Worm (Caenorhabditis elegans) whole organism, midembryonic: ENCODE data around the gene mct-6.

Experiments used
- T22C8.4 ChIP-seq: fragments of 200-800 bp; sonication (Bioruptor generic); IDR thresholded peaks from 2 replicates; pipeline ENCODE4 v1.3.6; 2022; ENCODE audit warnings: missing genetic modification characterization, missing compliant biosample characterization
- cog-1 ChIP-seq: sonication (generic microtip); optimal IDR thresholded peaks from 2 replicates; lab custom pipeline; 2016; ENCODE audit warnings: missing genetic modification characterization, missing compliant biosample characterization
- flt-1 ChIP-seq: fragments of 200-800 bp; sonication (Bioruptor generic); IDR thresholded peaks from 2 replicates; pipeline ENCODE4 v1.3.6; 2022; ENCODE audit warnings: missing genetic modification characterization, missing compliant biosample characterization
- klf-2 ChIP-seq: fragments of 200-800 bp; sonication (Bioruptor generic); conservative IDR thresholded peaks from 2 replicates; pipeline ENCODE4 v1.3.6; 2022; ENCODE audit warnings: missing genetic modification reagents, missing genetic modification characterization, missing compliant biosample characterization
- med-1 ChIP-seq: sonication (generic microtip); optimal IDR thresholded peaks from 2 replicates; lab custom pipeline; 2017; ENCODE audit warnings: missing genetic modification characterization, mild to moderate bottlenecking, missing compliant biosample characterization, antibody characterized with exemption, missing genetic modification reagents; ENCODE audit not compliant: insufficient read depth
- ref-1 ChIP-seq: fragments of 200-800 bp; sonication (Bioruptor generic); conservative IDR thresholded peaks from 2 replicates; pipeline ENCODE4 v1.3.6; 2022; ENCODE audit warnings: missing genetic modification reagents, missing genetic modification characterization, missing compliant biosample characterization
- tab-1 ChIP-seq: fragments of 200-800 bp; sonication (Bioruptor generic); IDR thresholded peaks from 2 replicates; pipeline ENCODE4 v1.3.6; 2022; ENCODE audit warnings: missing genetic modification characterization, missing compliant biosample characterization
- ztf-23 ChIP-seq: fragments of 200-800 bp; sonication (Bioruptor generic); IDR thresholded peaks from 2 replicates; pipeline ENCODE4 v1.3.6; 2022; ENCODE audit warnings: missing genetic modification reagents, missing genetic modification characterization, missing compliant biosample characterization
- ztf-29 ChIP-seq: fragments of 200-800 bp; sonication (Bioruptor generic); IDR thresholded peaks from 2 replicates; pipeline ENCODE4 v1.3.6; 2022; ENCODE audit warnings: missing genetic modification reagents, missing genetic modification characterization, missing compliant biosample characterization

Gene mct-6

ce11 chrX:16744940-16745339 lies 25.4 kb downstream of the mct-6 start, which contains the start of gene C10E2.2:
Gene C10E2.2 (plus strand): TSS chrX:16745240.
- no peak for TF ChIP-seq cog-1

ce11 chrX:16737478-16737877 lies 32.8 kb downstream of the mct-6 start:
- TF ChIP-seq klf-2 (GFP tag; lab: Robert Waterston, UW) = no peak

ce11 chrX:16734970-16735369 lies 35.3 kb downstream of the mct-6 start:
- TF ChIP-seq T22C8.4 (GFP tag; lab: Robert Waterston, UW) (no peak), cog-1 (no peak), ztf-23 (GFP tag; lab: Robert Waterston, UW) (no peak), med-1 (GFP tag; lab: Kevin White, UChicago) (no peak), ref-1 (GFP tag; lab: Robert Waterston, UW) (no peak), tab-1 (GFP tag; lab: Robert Waterston, UW) (no peak), klf-2 (GFP tag; lab: Robert Waterston, UW) (no peak), flt-1 (no peak), ztf-29 (no peak)

ce11 chrX:16733411-16733810 lies 36.9 kb downstream of the mct-6 start:
- no peak for TF ChIP-seq tab-1 (GFP tag; lab: Robert Waterston, UW)
- no peak for TF ChIP-seq ztf-29
- TF ChIP-seq ztf-23 (GFP tag; lab: Robert Waterston, UW) = no peak
- no peak for TF ChIP-seq flt-1
- no peak for TF ChIP-seq med-1 (GFP tag; lab: Kevin White, UChicago)
- TF ChIP-seq T22C8.4 (GFP tag; lab: Robert Waterston, UW) = no peak
- no peak for TF ChIP-seq cog-1
- TF ChIP-seq klf-2 (GFP tag; lab: Robert Waterston, UW) = no peak
- no peak for TF ChIP-seq ref-1 (GFP tag; lab: Robert Waterston, UW)

ce11 chrX:16732259-16732658 lies 38.0 kb downstream of the mct-6 start:
- no peak for TF ChIP-seq flt-1
- TF ChIP-seq ztf-29 = no peak
- TF ChIP-seq tab-1 (GFP tag; lab: Robert Waterston, UW) = no peak
- no peak for TF ChIP-seq T22C8.4 (GFP tag; lab: Robert Waterston, UW)
- TF ChIP-seq ztf-23 (GFP tag; lab: Robert Waterston, UW) = no peak
- no peak for TF ChIP-seq ref-1 (GFP tag; lab: Robert Waterston, UW)
- no peak for TF ChIP-seq klf-2 (GFP tag; lab: Robert Waterston, UW)
- TF ChIP-seq cog-1 = no peak
- no peak for TF ChIP-seq med-1 (GFP tag; lab: Kevin White, UChicago)

ce11 chrX:16731167-16731566 lies 39.1 kb downstream of the mct-6 start:
- TF ChIP-seq T22C8.4 (GFP tag; lab: Robert Waterston, UW) = no peak
- TF ChIP-seq flt-1 = no peak
- TF ChIP-seq ztf-29 = no peak
- TF ChIP-seq cog-1 = no peak
- no peak for TF ChIP-seq tab-1 (GFP tag; lab: Robert Waterston, UW)
- no peak for TF ChIP-seq ref-1 (GFP tag; lab: Robert Waterston, UW)
- no peak for TF ChIP-seq med-1 (GFP tag; lab: Kevin White, UChicago)
- TF ChIP-seq klf-2 (GFP tag; lab: Robert Waterston, UW) = no peak
- no peak for TF ChIP-seq ztf-23 (GFP tag; lab: Robert Waterston, UW)

- TF ChIP-seq cog-1 = no peak
- TF ChIP-seq ztf-29 = no peak
- TF ChIP-seq klf-2 (GFP tag; lab: Robert Waterston, UW) = no peak
- TF ChIP-seq med-1 (GFP tag; lab: Kevin White, UChicago) = no peak
- no peak for TF ChIP-seq flt-1
- TF ChIP-seq ref-1 (GFP tag; lab: Robert Waterston, UW) = no peak
- TF ChIP-seq tab-1 (GFP tag; lab: Robert Waterston, UW) = no peak
- TF ChIP-seq ztf-23 (GFP tag; lab: Robert Waterston, UW) = no peak
- TF ChIP-seq T22C8.4 (GFP tag; lab: Robert Waterston, UW) = no peak
Observed at ce11 chrX:16729259-16729658, 41.0 kb downstream of the mct-6 start, which contains the start of gene hda-4. Gene hda-4 (plus strand): TSS chrX:16729559.

- TF ChIP-seq cog-1 (peak; percentile 78), ztf-23 (GFP tag; lab: Robert Waterston, UW) (peak; percentile 63; the same call in 1 of the 2 replicates), klf-2 (GFP tag; lab: Robert Waterston, UW) (no peak), flt-1 (peak; percentile 74), ztf-29 (peak; percentile 14; the same call in 1 of the 2 replicates), tab-1 (GFP tag; lab: Robert Waterston, UW) (no peak)
Observed at ce11 chrX:16726879-16727278, 43.4 kb downstream of the mct-6 start.

- no peak for TF ChIP-seq med-1 (GFP tag; lab: Kevin White, UChicago)
- no peak for TF ChIP-seq ztf-29
- no peak for TF ChIP-seq flt-1
- TF ChIP-seq ref-1 (GFP tag; lab: Robert Waterston, UW) = no peak
- no peak for TF ChIP-seq ztf-23 (GFP tag; lab: Robert Waterston, UW)
- TF ChIP-seq tab-1 (GFP tag; lab: Robert Waterston, UW) = no peak
- no peak for TF ChIP-seq T22C8.4 (GFP tag; lab: Robert Waterston, UW)
- TF ChIP-seq klf-2 (GFP tag; lab: Robert Waterston, UW) = no peak
- TF ChIP-seq cog-1 = no peak
Observed at ce11 chrX:16724954-16725353, 45.3 kb downstream of the mct-6 start.

ce11 chrX:16721930-16722329 lies 48.4 kb downstream of the mct-6 start:
- TF ChIP-seq tab-1 (GFP tag; lab: Robert Waterston, UW) (no peak), med-1 (GFP tag; lab: Kevin White, UChicago) (no peak), klf-2 (GFP tag; lab: Robert Waterston, UW) (no peak), T22C8.4 (GFP tag; lab: Robert Waterston, UW) (no peak), cog-1 (no peak), flt-1 (no peak), ztf-23 (GFP tag; lab: Robert Waterston, UW) (no peak), ztf-29 (no peak), ref-1 (GFP tag; lab: Robert Waterston, UW) (no peak)
